Fruit fly (Drosophila melanogaster) whole organism, embryonic: Measurements from ENCODE around the gene CG5326.
A peak's percentile ranks its signal among the peaks of the same experiment; 100 is the strongest.

Experiments used
- Adf1 ChIP-seq: fragments of 200-800 bp; sonication (Bioruptor generic); IDR thresholded peaks from 2 replicates; pipeline ENCODE4 v1.3.6; 2022; ENCODE audit warnings: missing biosample characterization, missing genetic modification characterization
- Atf6 ChIP-seq: fragments of 200-800 bp; sonication (Bioruptor generic); IDR thresholded peaks from 2 replicates; pipeline ENCODE4 v1.3.6; 2022; ENCODE audit warnings: missing biosample characterization, missing genetic modification characterization
- CG12104 ChIP-seq: fragments of 200-800 bp; sonication (Bioruptor generic); optimal IDR thresholded peaks from 3 replicates; lab custom pipeline; 2016; ENCODE audit warnings: missing biosample characterization, missing genetic modification characterization
- CG12769 ChIP-seq: fragments of 200-800 bp; sonication (Bioruptor generic); optimal IDR thresholded peaks from 2 replicates; lab custom pipeline; 2019; ENCODE audit warnings: missing biosample characterization, mild to moderate bottlenecking, missing genetic modification characterization, moderate library complexity
- CG13624 ChIP-seq: fragments of 200-800 bp; sonication (Bioruptor generic); optimal IDR thresholded peaks from 2 replicates; lab custom pipeline; 2016; ENCODE audit warnings: missing biosample characterization, missing genetic modification characterization
- CG13894 ChIP-seq: fragments of 200-800 bp; sonication (Bioruptor generic); optimal IDR thresholded peaks from 3 replicates; lab custom pipeline; 2018; ENCODE audit warnings: missing biosample characterization, mild to moderate bottlenecking, missing genetic modification characterization, moderate library complexity
- CG15269 ChIP-seq: fragments of 200-800 bp; sonication (Bioruptor generic); optimal IDR thresholded peaks from 2 replicates; lab custom pipeline; 2018; ENCODE audit warnings: missing biosample characterization, mild to moderate bottlenecking, missing genetic modification characterization, moderate library complexity
- CG15479 ChIP-seq: fragments of 200-800 bp; sonication (Bioruptor generic); optimal IDR thresholded peaks from 3 replicates; lab custom pipeline; 2019; ENCODE audit warnings: missing biosample characterization, mild to moderate bottlenecking, missing genetic modification characterization, moderate library complexity
- CG18599 ChIP-seq: fragments of 200-800 bp; sonication (Bioruptor generic); optimal IDR thresholded peaks from 3 replicates; lab custom pipeline; 2017; ENCODE audit warnings: missing biosample characterization, missing genetic modification characterization, mild to moderate bottlenecking, moderate library complexity, missing genetic modification reagents
- CG2678 ChIP-seq: fragments of 200-800 bp; sonication (Bioruptor generic); optimal IDR thresholded peaks from 3 replicates; lab custom pipeline; 2019; ENCODE audit warnings: missing biosample characterization, mild to moderate bottlenecking, missing genetic modification characterization, moderate library complexity
- CG34422 ChIP-seq: fragments of 200-800 bp; sonication (Bioruptor generic); IDR thresholded peaks from 3 replicates; pipeline ENCODE4 v1.3.6; 2022; ENCODE audit warnings: missing biosample characterization, missing genetic modification characterization
- CG4282 ChIP-seq: fragments of 200-800 bp; sonication (Bioruptor generic); optimal IDR thresholded peaks from 2 replicates; lab custom pipeline; 2016; ENCODE audit warnings: missing biosample characterization, missing genetic modification characterization
- CG8290 ChIP-seq, 3 experiments: fragments of 200-800 bp; sonication (Bioruptor generic); optimal IDR thresholded peaks; 2 replicates each; lab custom pipeline; 2016 to 2019; ENCODE audit warnings: missing biosample characterization in 3 of 3, missing genetic modification characterization in 3 of 3, mild to moderate bottlenecking in 2 of 3, moderate library complexity in 1 of 3
- Deaf1 ChIP-seq: fragments of 200-800 bp; optimal IDR thresholded peaks from 3 replicates; lab custom pipeline; 2019; ENCODE audit warnings: missing biosample characterization, mild to moderate bottlenecking, missing genetic modification characterization, moderate library complexity
- Doc3 ChIP-seq: fragments of 200-800 bp; sonication (Bioruptor generic); IDR thresholded peaks from 3 replicates; pipeline ENCODE4 v1.3.6; 2022; ENCODE audit warnings: missing biosample characterization, missing genetic modification characterization; ENCODE audit not compliant: partially characterized antibody
- Eip74EF ChIP-seq, 2 experiments: fragments of 200-800 bp in 1 of 2; fragments of >200 bp in 1 of 2; sonication (Bioruptor generic) in 1 of 2; optimal IDR thresholded peaks; 2 replicates each; lab custom pipeline; 2017 to 2019; ENCODE audit warnings: missing biosample characterization in 2 of 2, missing genetic modification characterization in 2 of 2, mild to moderate bottlenecking in 1 of 2, moderate library complexity in 1 of 2
- Elba2 ChIP-seq: fragments of 200-800 bp; sonication (Bioruptor generic); optimal IDR thresholded peaks from 3 replicates; lab custom pipeline; 2016; ENCODE audit warnings: missing biosample characterization, missing genetic modification characterization
- Hmr ChIP-seq: fragments of 200-800 bp; sonication (Bioruptor generic); optimal IDR thresholded peaks from 3 replicates; lab custom pipeline; 2017; ENCODE audit warnings: mild to moderate bottlenecking, missing biosample characterization, missing genetic modification reagents, missing genetic modification characterization
- Med ChIP-seq: fragments of 200-800 bp; sonication (Bioruptor generic); peaks from one replicate; lab custom pipeline; 2016; ENCODE audit warnings: missing biosample characterization, missing genetic modification characterization, mild to moderate bottlenecking, inconsistent platforms, moderate library complexity
- Ravus ChIP-seq: fragments of 200-800 bp; sonication (Bioruptor generic); IDR thresholded peaks from 2 replicates; pipeline ENCODE4 v1.3.6; 2022; ENCODE audit warnings: missing biosample characterization, missing genetic modification characterization
- ab ChIP-seq: fragments of 200-800 bp; sonication (Bioruptor generic); optimal IDR thresholded peaks from 2 replicates; lab custom pipeline; 2016; ENCODE audit warnings: missing biosample characterization, missing genetic modification characterization
- al ChIP-seq: fragments of 200-800 bp; sonication (Bioruptor generic); IDR thresholded peaks from 2 replicates; pipeline ENCODE4 v1.3.6; 2022; ENCODE audit warnings: missing biosample characterization, missing genetic modification characterization
- ato ChIP-seq: fragments of 200-800 bp; sonication (Bioruptor generic); IDR thresholded peaks from 2 replicates; pipeline ENCODE4 v1.3.6; 2022; ENCODE audit warnings: missing biosample characterization, missing genetic modification characterization; ENCODE audit not compliant: partially characterized antibody
- chinmo ChIP-seq: fragments of 200-800 bp; sonication (Bioruptor generic); IDR thresholded peaks from 4 replicates; pipeline ENCODE4 v1.3.6; 2022; ENCODE audit warnings: missing biosample characterization, missing genetic modification characterization; ENCODE audit not compliant: partially characterized antibody
- dimm ChIP-seq: fragments of 200-800 bp; sonication (Bioruptor generic); IDR thresholded peaks from 2 replicates; pipeline ENCODE4 v1.3.6; 2022; ENCODE audit warnings: missing biosample characterization, missing genetic modification characterization
- fd102C ChIP-seq: fragments of 200-800 bp; sonication (Bioruptor generic); optimal IDR thresholded peaks from 2 replicates; lab custom pipeline; 2018; ENCODE audit warnings: missing biosample characterization, mild to moderate bottlenecking, missing genetic modification characterization, moderate library complexity
- gsb ChIP-seq: fragments of 200-800 bp; sonication (Bioruptor generic); IDR thresholded peaks from 2 replicates; pipeline ENCODE4 v1.3.6; 2022; ENCODE audit warnings: missing biosample characterization, missing genetic modification characterization
- hbn ChIP-seq: fragments of 200-800 bp; sonication (Bioruptor generic); IDR thresholded peaks from 2 replicates; pipeline ENCODE4 v1.3.6; 2022; ENCODE audit warnings: missing biosample characterization, missing genetic modification characterization; ENCODE audit not compliant: partially characterized antibody
- hth ChIP-seq: fragments of >200 bp; optimal IDR thresholded peaks from 2 replicates; lab custom pipeline; 2017; ENCODE audit warnings: inconsistent platforms
- insv ChIP-seq, 2 experiments: fragments of 200-800 bp; sonication (Bioruptor generic); optimal IDR thresholded peaks; 3 replicates each; lab custom pipeline; 2016 to 2018; ENCODE audit warnings: missing biosample characterization in 2 of 2, missing genetic modification characterization in 2 of 2
- lab ChIP-seq: fragments of 200-800 bp; sonication (Bioruptor generic); optimal IDR thresholded peaks from 3 replicates; lab custom pipeline; 2017; ENCODE audit warnings: missing biosample characterization, missing genetic modification characterization, mild to moderate bottlenecking, moderate library complexity, missing genetic modification reagents
- p53 ChIP-seq: fragments of 200-800 bp; sonication (Bioruptor generic); optimal IDR thresholded peaks from 2 replicates; lab custom pipeline; 2016; ENCODE audit warnings: missing biosample characterization, missing genetic modification characterization
- sens ChIP-seq: fragments of 200-800 bp; sonication (Bioruptor generic); peaks from one replicate; lab custom pipeline; 2016; ENCODE audit warnings: missing biosample characterization, missing genetic modification characterization
- trem ChIP-seq: fragments of 200-800 bp; optimal IDR thresholded peaks from 3 replicates; lab custom pipeline; 2019; ENCODE audit warnings: missing biosample characterization, mild to moderate bottlenecking, missing genetic modification characterization, moderate library complexity

CG5326 gene

dm6 chr3R:22564076-22564475, 24.4 kb upstream of the CG5326 start:
- no peak for TF ChIP-seq fd102C (GFP tag; lab: Kevin White, UChicago)
- no peak for TF ChIP-seq hth (lab: Kevin White, UChicago)
- no peak for TF ChIP-seq CG12104 (GFP tag; lab: Kevin White, UChicago)
- TF ChIP-seq hbn (GFP tag; lab: Robert Waterston, UW), result no peak
- no peak for TF ChIP-seq CG34422
- no peak for TF ChIP-seq insv (GFP tag; optimal IDR thresholded peaks at IDR 0.05; lab: Kevin White, UChicago)
- peak in 1 of 2 experiments; percentile 90 for TF ChIP-seq Eip74EF (GFP tag; optimal IDR thresholded peaks at IDR 0.05; lab: Kevin White, UChicago)
- no peak for TF ChIP-seq dimm (GFP tag; lab: Robert Waterston, UW)
- no peak for TF ChIP-seq al (GFP tag; lab: Robert Waterston, UW)
- TF ChIP-seq ab (GFP tag; lab: Kevin White, UChicago), result no peak
- peak; percentile 90 for TF ChIP-seq chinmo (GFP tag; lab: Robert Waterston, UW)
- TF ChIP-seq, all 482 proteins: peak for 2

dm6 chr3R:22562502-22562901, 22.8 kb upstream of the CG5326 start, which contains the start of gene sit:
Gene sit (minus strand): TSS chr3R:22562572.
- TF ChIP-seq CG13894 (tag; lab: Kevin White, UChicago) (peak; percentile 98), ato (no peak), trem (tag; lab: Kevin White, UChicago) (no peak), CG15269 (tag; lab: Kevin White, UChicago) (peak; percentile 7), chinmo (GFP tag; lab: Robert Waterston, UW) (0 out of 4 replicates have a peak, but pooled peaks have one; percentile 58), Deaf1 (tag; lab: Kevin White, UChicago) (peak; percentile 22)

- TF ChIP-seq CG13894 (tag; lab: Kevin White, UChicago), result peak; percentile 98
- TF ChIP-seq Med (GFP tag; lab: Kevin White, UChicago), result peak; percentile 0
- peak; percentile 59 for TF ChIP-seq CG12769 (tag; lab: Kevin White, UChicago)
- TF ChIP-seq CG15479 (GFP tag; lab: Kevin White, UChicago), result no peak
- no peak for TF ChIP-seq Doc3 (GFP tag; lab: Robert Waterston, UW)
Observed at dm6 chr3R:22560224-22560623, 20.5 kb upstream of the CG5326 start.

dm6 chr3R:22558398-22558797, 18.7 kb upstream of the CG5326 start:
- TF ChIP-seq CG8290 (GFP tag; optimal IDR thresholded peaks at IDR 0.05; lab: Kevin White, UChicago) (no peak), CG8290 (tag; optimal IDR thresholded peaks at IDR 0.05; lab: Kevin White, UChicago) (peak in 1 of 2 experiments; percentile 8), gsb (GFP tag; lab: Robert Waterston, UW) (no peak), lab (GFP tag; lab: Kevin White, UChicago) (peak; percentile 7), Hmr (peak; percentile 24), sens (peak; percentile 60), CG13624 (GFP tag; lab: Kevin White, UChicago) (no peak), CG4282 (no peak), Atf6 (GFP tag; lab: Robert Waterston, UW) (peak; percentile 53; the same call in 1 of the 2 replicates), CG18599 (GFP tag; lab: Kevin White, UChicago) (no peak), Elba2 (no peak), Ravus (GFP tag; lab: Robert Waterston, UW) (no peak), CG13894 (tag; lab: Kevin White, UChicago) (peak; percentile 9), CG2678 (tag; lab: Kevin White, UChicago) (peak; percentile 8), Adf1 (GFP tag; lab: Robert Waterston, UW) (no peak), p53 (GFP tag; lab: Kevin White, UChicago) (no peak)
- TF ChIP-seq, all 482 proteins: peak for 7
